Worm (Caenorhabditis elegans) whole organism, L4 larva: Measurements from ENCODE around the gene exos-4.2.

Experiments used
- F44E2.7 ChIP-seq: fragments of 200-800 bp; sonication (Bioruptor generic); IDR thresholded peaks from 2 replicates; pipeline ENCODE4 v2.1.2; 2022; ENCODE audit warnings: missing genetic modification characterization, missing compliant biosample characterization
- ama-1 ChIP-seq: fragments of 150-350 bp; optimal IDR thresholded peaks from 2 replicates; lab custom pipeline; 2014; ENCODE audit warnings: inconsistent platforms, mixed read lengths
- dmd-9 ChIP-seq: fragments of 200-800 bp; sonication (Bioruptor generic); IDR thresholded peaks from 2 replicates; pipeline ENCODE4 v1.3.6; 2022; ENCODE audit warnings: missing genetic modification reagents, missing genetic modification characterization, missing compliant biosample characterization
- fkh-10 ChIP-seq: fragments of 150-350 bp; optimal IDR thresholded peaks from 2 replicates; lab custom pipeline; 2014; ENCODE audit warnings: missing biosample characterization, missing genetic modification reagents, missing genetic modification characterization
- lin-39 ChIP-seq: fragments of 150-350 bp; optimal IDR thresholded peaks from 2 replicates; lab custom pipeline; 2014; ENCODE audit warnings: missing biosample characterization, missing genetic modification reagents, missing genetic modification characterization
- mdl-1 ChIP-seq, 2 experiments: fragments of 150-350 bp in 1 of 2; sonication (generic microtip) in 1 of 2; optimal IDR thresholded peaks; 2 replicates each; lab custom pipeline; 2014 to 2017; ENCODE audit warnings: missing biosample characterization in 2 of 2, missing genetic modification characterization in 2 of 2
- mep-1 ChIP-seq: fragments of 150-350 bp; sonication (generic microtip); optimal IDR thresholded peaks from 3 replicates; lab custom pipeline; 2014; ENCODE audit warnings: missing biosample characterization, missing genetic modification characterization
- nhr-10 ChIP-seq: fragments of 150-350 bp; optimal IDR thresholded peaks from 2 replicates; lab custom pipeline; 2014; ENCODE audit warnings: missing biosample characterization, missing genetic modification characterization
- nhr-25 ChIP-seq: sonication (generic microtip); optimal IDR thresholded peaks from 2 replicates; lab custom pipeline; 2017; ENCODE audit warnings: missing genetic modification characterization, mild to moderate bottlenecking, missing compliant biosample characterization, antibody characterized with exemption, moderate library complexity, borderline replicate concordance; ENCODE audit not compliant: insufficient read depth
- nhr-77 ChIP-seq: fragments of 150-350 bp; optimal IDR thresholded peaks from 2 replicates; lab custom pipeline; 2014; ENCODE audit warnings: missing biosample characterization, missing genetic modification characterization
- skn-1 ChIP-seq: fragments of 150-350 bp; optimal IDR thresholded peaks from 2 replicates; lab custom pipeline; 2014; ENCODE audit warnings: missing biosample characterization, missing genetic modification characterization
- unc-62 ChIP-seq, 3 experiments: fragments of 150-350 bp in 1 of 3; sonication (generic microtip); optimal IDR thresholded peaks in 2 of 3; peaks in 1 of 3; 1 replicate in 1 of 3; 2 replicates in 2 of 3; lab custom pipeline; 2014 to 2017; ENCODE audit warnings: missing biosample characterization in 3 of 3, missing genetic modification characterization in 3 of 3, missing genetic modification reagents in 3 of 3, missing genotype in 1 of 3

DNA sequence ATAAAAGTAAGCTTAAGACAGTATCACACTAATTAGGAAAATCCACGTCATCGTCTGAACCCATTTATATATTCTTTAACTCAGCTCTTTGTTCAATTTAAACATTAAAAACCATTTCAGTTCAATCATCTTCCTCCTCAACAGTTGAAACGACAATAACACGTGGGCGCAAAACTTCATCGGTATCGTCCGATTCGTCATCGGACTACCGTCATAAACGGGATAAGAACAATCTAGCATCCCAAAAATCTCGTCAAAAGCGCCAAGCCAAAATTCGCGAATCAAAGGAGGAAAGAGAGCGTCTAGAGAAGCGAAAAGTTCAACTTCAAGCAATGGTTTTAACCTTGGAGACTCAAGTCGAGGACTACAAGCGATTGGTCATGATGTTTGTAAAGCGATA lies 24.8 kb upstream of the exos-4.2 start:
- TF ChIP-seq unc-62 (GFP tag; optimal IDR thresholded peaks at IDR 0.05 in 1 of 2; lab: Kevin White, UChicago) (peak in 1 of 2 experiments; percentile 85), unc-62 (tag; optimal IDR thresholded peaks at IDR 0.05; lab: Kevin White, UChicago) (no peak), nhr-10 (tag; lab: Kevin White, UChicago) (no peak), skn-1 (tag; lab: Kevin White, UChicago) (no peak), lin-39 (tag; lab: Kevin White, UChicago) (no peak), fkh-10 (GFP tag; lab: Kevin White, UChicago) (no peak), nhr-77 (no peak), ama-1 (lab: Kevin White, UChicago) (peak; percentile 92), F44E2.7 (GFP tag; lab: Robert Waterston, UW) (no peak), mdl-1 (tag; optimal IDR thresholded peaks at IDR 0.05; lab: Kevin White, UChicago) (no peak), mep-1 (tag; lab: Kevin White, UChicago) (no peak), nhr-25 (tag; lab: Kevin White, UChicago) (no peak), dmd-9 (GFP tag; lab: Robert Waterston, UW) (no peak)
